Worm (Caenorhabditis elegans): ENCODE measurements around the gene Y57G11C.42.
A peak's percentile ranks its signal among the peaks of the same experiment; 100 is the strongest.
"Not testable (repeated sequence)": the region's sequence is repeated elsewhere in the genome, so short reads cannot be mapped to it uniquely, and the experiment has no call there.

DNA sequence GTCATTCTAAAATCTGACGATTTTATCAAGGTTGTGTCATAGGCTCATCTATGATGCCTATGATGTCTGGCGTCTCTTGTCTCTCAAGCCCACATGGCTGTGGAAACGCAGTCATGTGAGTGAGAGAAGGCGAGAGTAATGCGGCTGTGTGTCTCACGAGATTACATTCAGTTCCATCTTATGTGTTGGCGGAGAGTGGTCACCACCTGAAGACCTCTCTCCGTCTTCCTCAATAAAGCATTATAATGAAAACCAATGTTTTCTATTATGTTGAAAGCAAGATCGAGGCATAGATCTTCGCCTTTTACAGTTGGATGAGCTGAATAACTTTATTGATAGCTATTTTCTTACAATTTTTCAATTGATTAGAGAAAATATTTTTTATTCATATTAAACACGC lies 35.0 kb downstream of the Y57G11C.42 start:
- TF ChIP-seq ama-1 (optimal IDR thresholded peaks at IDR 0.05); scrt-1 (GFP tag; IDR thresholded peaks at IDR 0.05); aly-1 (tag; optimal IDR thresholded peaks at IDR 0.05); sea-1 (GFP tag; conservative IDR thresholded peaks at IDR 0.05); hnd-1 (tag; optimal IDR thresholded peaks at IDR 0.05); tbx-37 (GFP tag; conservative IDR thresholded peaks at IDR 0.05); tbx-11 (GFP tag; IDR thresholded peaks at IDR 0.05); ceh-36 (tag; optimal IDR thresholded peaks at IDR 0.05); hmbx-1 (tag; optimal IDR thresholded peaks at IDR 0.05); ets-7 (tag; optimal IDR thresholded peaks at IDR 0.05); tra-4 (tag; optimal IDR thresholded peaks at IDR 0.05): not testable (repeated sequence)
- TF ChIP-seq F13C5.2 (tag; optimal IDR thresholded peaks at IDR 0.05), result peak; percentile 7

Data from whole organism, early embryonic.